Worm (Caenorhabditis elegans): Measurements from ENCODE around the gene C24H10.3.

Gene C24H10.3

ce11 chrX:5102338-5102737, 41.5 kb downstream of the C24H10.3 start:
- TF ChIP-seq fkh-2 (tag; optimal IDR thresholded peaks at IDR 0.05) (no peak), fkh-10 (GFP tag; optimal IDR thresholded peaks at IDR 0.05) (no peak), elt-3 (tag; optimal IDR thresholded peaks at IDR 0.05) (no peak), nhr-12 (tag; optimal IDR thresholded peaks at IDR 0.05) (no peak), fos-1 (tag; optimal IDR thresholded peaks at IDR 0.05) (no peak), ceh-28 (tag; optimal IDR thresholded peaks at IDR 0.05) (no peak), nhr-23 (tag; optimal IDR thresholded peaks at IDR 0.05) (no peak), nhr-77 (tag; optimal IDR thresholded peaks at IDR 0.05) (no peak), lin-39 (tag; optimal IDR thresholded peaks at IDR 0.05) (no peak), egl-5 (tag; optimal IDR thresholded peaks at IDR 0.05) (no peak), lsy-12 (tag; optimal IDR thresholded peaks at IDR 0.05) (no peak), ZK546.5 (tag; optimal IDR thresholded peaks at IDR 0.05) (no peak), mdl-1 (tag; optimal IDR thresholded peaks at IDR 0.05) (no peak), daf-12 (tag; optimal IDR thresholded peaks at IDR 0.05) (no peak), unc-62 (GFP tag; optimal IDR thresholded peaks at IDR 0.05) (no peak), nhr-76 (tag; optimal IDR thresholded peaks at IDR 0.05) (no peak), elt-1 (tag; optimal IDR thresholded peaks at IDR 0.05) (no peak), ceh-82 (tag; optimal IDR thresholded peaks at IDR 0.05) (no peak), nfya-1 (tag; optimal IDR thresholded peaks at IDR 0.05; ENCODE audit: insufficient read depth) (no peak), lin-15B (tag; optimal IDR thresholded peaks at IDR 0.05) (no peak)

- TF ChIP-seq fkh-10 (GFP tag; optimal IDR thresholded peaks at IDR 0.05) (no peak), nhr-11 (tag; optimal IDR thresholded peaks at IDR 0.05) (no peak), jun-1 (tag; optimal IDR thresholded peaks at IDR 0.05) (no peak), sea-2 (GFP tag; optimal IDR thresholded peaks at IDR 0.05) (no peak), fkh-2 (tag; optimal IDR thresholded peaks at IDR 0.05) (no peak)
Observed at ce11 chrX:5103422-5103821, 42.6 kb downstream of the C24H10.3 start.

- no peak for TF ChIP-seq R02D3.7 (tag; optimal IDR thresholded peaks at IDR 0.05)
- no peak for TF ChIP-seq nhr-11 (tag; optimal IDR thresholded peaks at IDR 0.05)
- no peak for TF ChIP-seq nhr-67 (tag; optimal IDR thresholded peaks at IDR 0.05)
- no peak for TF ChIP-seq lsy-12 (tag; optimal IDR thresholded peaks at IDR 0.05)
- no peak for TF ChIP-seq fos-1 (tag; optimal IDR thresholded peaks at IDR 0.05)
- no peak for TF ChIP-seq nhr-23 (tag; optimal IDR thresholded peaks at IDR 0.05)
- TF ChIP-seq zag-1 (tag; optimal IDR thresholded peaks at IDR 0.05): no peak
- no peak for TF ChIP-seq sea-2 (GFP tag; optimal IDR thresholded peaks at IDR 0.05)
- no peak for TF ChIP-seq jun-1 (tag; optimal IDR thresholded peaks at IDR 0.05)
- no peak for TF ChIP-seq hmg-11 (tag; optimal IDR thresholded peaks at IDR 0.05)
Observed at ce11 chrX:5105703-5106102, 44.8 kb downstream of the C24H10.3 start.

- TF ChIP-seq nhr-237 (tag; optimal IDR thresholded peaks at IDR 0.05): no peak
- no peak for TF ChIP-seq elt-1 (tag; optimal IDR thresholded peaks at IDR 0.05)
- no peak for TF ChIP-seq ztf-4 (tag; optimal IDR thresholded peaks at IDR 0.05)
- TF ChIP-seq unc-62 (GFP tag; optimal IDR thresholded peaks at IDR 0.05): no peak
- TF ChIP-seq tbx-2 (tag; optimal IDR thresholded peaks at IDR 0.05): no peak
- TF ChIP-seq hmg-11 (tag; optimal IDR thresholded peaks at IDR 0.05): no peak
- TF ChIP-seq nhr-23 (tag; optimal IDR thresholded peaks at IDR 0.05): no peak
- no peak for TF ChIP-seq nhr-67 (tag; optimal IDR thresholded peaks at IDR 0.05)
- TF ChIP-seq egl-5 (tag; optimal IDR thresholded peaks at IDR 0.05): no peak
- TF ChIP-seq lin-39 (tag; optimal IDR thresholded peaks at IDR 0.05): no peak
- no peak for TF ChIP-seq nhr-76 (tag; optimal IDR thresholded peaks at IDR 0.05)
- no peak for TF ChIP-seq mdl-1 (tag; optimal IDR thresholded peaks at IDR 0.05)
- no peak for TF ChIP-seq eor-1 (tag; optimal IDR thresholded peaks at IDR 0.05)
- no peak for TF ChIP-seq ceh-9 (tag; optimal IDR thresholded peaks at IDR 0.05)
- TF ChIP-seq nhr-12 (tag; optimal IDR thresholded peaks at IDR 0.05): no peak
- no peak for TF ChIP-seq fos-1 (tag; optimal IDR thresholded peaks at IDR 0.05)
- no peak for TF ChIP-seq pqm-1 (tag; optimal IDR thresholded peaks at IDR 0.05)
Observed at ce11 chrX:5106187-5106694, 45.4 kb downstream of the C24H10.3 start.

ce11 chrX:5106942-5107341, 46.1 kb downstream of the C24H10.3 start, which contains the start of gene C42D8.9:
C42D8.9 (minus strand) TSS chrX:5107042.
- TF ChIP-seq fos-1 (tag; optimal IDR thresholded peaks at IDR 0.05) (no peak), sea-2 (GFP tag; optimal IDR thresholded peaks at IDR 0.05) (no peak), nhr-77 (tag; optimal IDR thresholded peaks at IDR 0.05) (no peak), jun-1 (tag; optimal IDR thresholded peaks at IDR 0.05) (no peak), elt-2 (tag; optimal IDR thresholded peaks at IDR 0.05) (no peak), ceh-82 (tag; optimal IDR thresholded peaks at IDR 0.05) (no peak), nhr-25 (tag; optimal IDR thresholded peaks at IDR 0.05) (no peak), pha-4 (tag; optimal IDR thresholded peaks at IDR 0.05) (no peak), nhr-23 (tag; optimal IDR thresholded peaks at IDR 0.05) (no peak), snpc-4 (tag; optimal IDR thresholded peaks at IDR 0.05) (no peak), tbx-2 (tag; optimal IDR thresholded peaks at IDR 0.05) (no peak), daf-12 (tag; optimal IDR thresholded peaks at IDR 0.05) (no peak), fkh-2 (tag; optimal IDR thresholded peaks at IDR 0.05) (no peak), zag-1 (tag; optimal IDR thresholded peaks at IDR 0.05) (no peak), ztf-11 (tag; optimal IDR thresholded peaks at IDR 0.05) (no peak), hmg-11 (tag; optimal IDR thresholded peaks at IDR 0.05) (no peak), ama-1 (optimal IDR thresholded peaks at IDR 0.05) (no peak)
